Fruit fly (Drosophila melanogaster) whole organism, prepupa: ENCODE results near the gene Axs.

ENCODE experiments used
- CG10669 ChIP-seq: fragments of 200-800 bp; sonication (Bioruptor generic); optimal IDR thresholded peaks from 3 replicates; lab custom pipeline; 2018; ENCODE audit warnings: missing biosample characterization, mild to moderate bottlenecking, missing genetic modification characterization, moderate library complexity
- CG11294 ChIP-seq: fragments of 200-800 bp; sonication (Bioruptor generic); IDR thresholded peaks from 2 replicates; pipeline ENCODE4 v1.3.6; 2022; ENCODE audit warnings: missing biosample characterization, missing genetic modification characterization
- CG11902 ChIP-seq: fragments of 200-800 bp; sonication (Bioruptor generic); optimal IDR thresholded peaks from 3 replicates; lab custom pipeline; 2016; ENCODE audit warnings: missing biosample characterization, missing genetic modification characterization
- CG15336 ChIP-seq: fragments of 200-800 bp; sonication (Bioruptor generic); IDR thresholded peaks from 2 replicates; pipeline ENCODE4 v1.3.6; 2022; ENCODE audit warnings: missing biosample characterization, missing genetic modification characterization
- CG1621 ChIP-seq: fragments of 200-800 bp; sonication (Bioruptor generic); optimal IDR thresholded peaks from 3 replicates; lab custom pipeline; 2018; ENCODE audit warnings: missing biosample characterization, mild to moderate bottlenecking, missing genetic modification characterization
- CG3032 ChIP-seq: fragments of 200-800 bp; optimal IDR thresholded peaks from 2 replicates; lab custom pipeline; 2019; ENCODE audit warnings: missing biosample characterization, mild to moderate bottlenecking, missing genetic modification characterization, moderate library complexity
- CG31627 ChIP-seq: fragments of 200-800 bp; sonication (Bioruptor generic); optimal IDR thresholded peaks from 3 replicates; lab custom pipeline; 2016; ENCODE audit warnings: missing biosample characterization, missing genetic modification characterization
- CG3919 ChIP-seq: fragments of 200-800 bp; sonication (Bioruptor generic); optimal IDR thresholded peaks from 3 replicates; lab custom pipeline; 2016; ENCODE audit warnings: missing biosample characterization, missing genetic modification characterization
- CG6163 ChIP-seq: fragments of 200-800 bp; sonication (Bioruptor generic); IDR thresholded peaks from 3 replicates; pipeline ENCODE4 v1.3.6; 2022; ENCODE audit warnings: missing biosample characterization, missing genetic modification characterization
- CG6792 ChIP-seq: fragments of 200-800 bp; sonication (Bioruptor generic); optimal IDR thresholded peaks from 3 replicates; lab custom pipeline; 2016; ENCODE audit warnings: missing biosample characterization, missing genetic modification characterization
- CG6808 ChIP-seq: fragments of 200-800 bp; sonication (Bioruptor generic); optimal IDR thresholded peaks from 3 replicates; lab custom pipeline; 2017; ENCODE audit warnings: missing biosample characterization, missing genetic modification characterization, mild to moderate bottlenecking, moderate library complexity, missing genetic modification reagents
- CG7368 ChIP-seq: fragments of 200-800 bp; sonication (Bioruptor generic); optimal IDR thresholded peaks from 3 replicates; lab custom pipeline; 2016; ENCODE audit warnings: missing biosample characterization, missing genetic modification characterization
- CG8319 ChIP-seq: fragments of 200-800 bp; sonication (Bioruptor generic); optimal IDR thresholded peaks from 3 replicates; lab custom pipeline; 2016; ENCODE audit warnings: missing biosample characterization, missing genetic modification characterization
- CG9139 ChIP-seq: fragments of 200-800 bp; sonication (Bioruptor generic); optimal IDR thresholded peaks from 3 replicates; lab custom pipeline; 2017; ENCODE audit warnings: missing biosample characterization, mild to moderate bottlenecking, missing genetic modification characterization
- Eip78C ChIP-seq: fragments of 200-800 bp; sonication (Bioruptor generic); peaks from one replicate; lab custom pipeline; 2016; ENCODE audit warnings: missing biosample characterization, missing genetic modification characterization
- Eip93F ChIP-seq: fragments of 200-800 bp; sonication (Bioruptor generic); optimal IDR thresholded peaks from 2 replicates; lab custom pipeline; 2016; ENCODE audit warnings: missing biosample characterization, mild to moderate bottlenecking, missing genetic modification characterization
- Ets96B ChIP-seq: fragments of 200-800 bp; optimal IDR thresholded peaks from 2 replicates; lab custom pipeline; 2019; ENCODE audit warnings: missing biosample characterization, mild to moderate bottlenecking, missing genetic modification characterization, moderate library complexity
- Lpt ChIP-seq: fragments of 200-800 bp; sonication (Bioruptor generic); optimal IDR thresholded peaks from 3 replicates; lab custom pipeline; 2016; ENCODE audit warnings: missing biosample characterization, missing genetic modification characterization
- Met ChIP-seq: fragments of 200-800 bp; sonication (Bioruptor generic); optimal IDR thresholded peaks from 3 replicates; lab custom pipeline; 2016; ENCODE audit warnings: missing biosample characterization, missing genetic modification characterization
- OdsH ChIP-seq: fragments of 200-800 bp; sonication (Bioruptor generic); optimal IDR thresholded peaks from 3 replicates; lab custom pipeline; 2016; ENCODE audit warnings: missing biosample characterization, missing genetic modification characterization
- Smox ChIP-seq: fragments of 200-800 bp; sonication (Bioruptor generic); optimal IDR thresholded peaks from 3 replicates; lab custom pipeline; 2016; ENCODE audit warnings: missing biosample characterization, missing genetic modification characterization
- Sox102F ChIP-seq: fragments of 200-800 bp; sonication (Bioruptor generic); optimal IDR thresholded peaks from 2 replicates; lab custom pipeline; 2016; ENCODE audit warnings: missing biosample characterization, mild to moderate bottlenecking, missing genetic modification characterization
- Sox14 ChIP-seq: fragments of 200-800 bp; sonication (Bioruptor generic); optimal IDR thresholded peaks from 3 replicates; lab custom pipeline; 2016; ENCODE audit warnings: missing biosample characterization, missing genetic modification characterization
- achi ChIP-seq: fragments of 200-800 bp; sonication (Bioruptor generic); optimal IDR thresholded peaks from 3 replicates; lab custom pipeline; 2016; ENCODE audit warnings: missing biosample characterization, missing genetic modification characterization
- acj6 ChIP-seq: fragments of 200-800 bp; sonication (Bioruptor generic); optimal IDR thresholded peaks from 3 replicates; lab custom pipeline; 2016; ENCODE audit warnings: missing biosample characterization, missing genetic modification characterization
- cyc ChIP-seq: fragments of 200-800 bp; sonication (Bioruptor generic); optimal IDR thresholded peaks from 3 replicates; lab custom pipeline; 2016; ENCODE audit warnings: missing biosample characterization, missing genetic modification characterization
- dsx ChIP-seq: fragments of 200-800 bp; optimal IDR thresholded peaks from 3 replicates; lab custom pipeline; 2019; ENCODE audit warnings: missing biosample characterization, mild to moderate bottlenecking, missing genetic modification characterization, moderate library complexity; ENCODE audit not compliant: poor library complexity, severe bottlenecking
- esn ChIP-seq: fragments of 200-800 bp; sonication (Bioruptor generic); optimal IDR thresholded peaks from 2 replicates; lab custom pipeline; 2016; ENCODE audit warnings: missing biosample characterization, mild to moderate bottlenecking, missing genetic modification characterization, moderate library complexity
- fkh ChIP-seq: fragments of 200-800 bp; sonication (Bioruptor generic); optimal IDR thresholded peaks from 3 replicates; lab custom pipeline; 2017; ENCODE audit warnings: missing biosample characterization, mild to moderate bottlenecking, missing genetic modification characterization, moderate library complexity
- lz ChIP-seq: fragments of 200-800 bp; sonication (Bioruptor generic); optimal IDR thresholded peaks from 3 replicates; lab custom pipeline; 2016; ENCODE audit warnings: missing biosample characterization, missing genetic modification characterization
- net ChIP-seq: fragments of 200-800 bp; sonication (Bioruptor generic); optimal IDR thresholded peaks from 3 replicates; lab custom pipeline; 2016; ENCODE audit warnings: missing biosample characterization, missing genetic modification characterization
- pdm3 ChIP-seq: fragments of 200-800 bp; sonication (Bioruptor generic); optimal IDR thresholded peaks from 3 replicates; lab custom pipeline; 2016; ENCODE audit warnings: missing biosample characterization, missing genetic modification characterization
- salr ChIP-seq, 2 experiments: fragments of 200-800 bp; sonication (Bioruptor generic); optimal IDR thresholded peaks; 3 replicates each; lab custom pipeline; 2016 to 2018; ENCODE audit warnings: missing biosample characterization in 2 of 2, missing genetic modification characterization in 2 of 2, mild to moderate bottlenecking in 1 of 2
- spab ChIP-seq: fragments of 200-800 bp; sonication (Bioruptor generic); optimal IDR thresholded peaks from 2 replicates; lab custom pipeline; 2017; ENCODE audit warnings: missing biosample characterization, mild to moderate bottlenecking, missing genetic modification characterization, missing genetic modification reagents
- ss ChIP-seq, 2 experiments: fragments of 200-800 bp; sonication (Bioruptor generic); optimal IDR thresholded peaks; 2 replicates in 1 of 2; 3 replicates in 1 of 2; lab custom pipeline; 2017 to 2018; ENCODE audit warnings: mild to moderate bottlenecking in 2 of 2, missing biosample characterization in 2 of 2, missing genetic modification characterization in 2 of 2, moderate library complexity in 1 of 2
- svp ChIP-seq: fragments of 200-800 bp; sonication (Bioruptor generic); peaks from one replicate; lab custom pipeline; 2016; ENCODE audit warnings: missing biosample characterization, missing genetic modification characterization
- topi ChIP-seq: fragments of 200-800 bp; sonication (Bioruptor generic); optimal IDR thresholded peaks from 3 replicates; lab custom pipeline; 2016; ENCODE audit warnings: missing biosample characterization, missing genetic modification characterization
- vri ChIP-seq: fragments of 200-800 bp; sonication (Bioruptor generic); optimal IDR thresholded peaks from 3 replicates; lab custom pipeline; 2016; ENCODE audit warnings: missing biosample characterization, mild to moderate bottlenecking, missing genetic modification characterization

Gene Axs

DNA sequence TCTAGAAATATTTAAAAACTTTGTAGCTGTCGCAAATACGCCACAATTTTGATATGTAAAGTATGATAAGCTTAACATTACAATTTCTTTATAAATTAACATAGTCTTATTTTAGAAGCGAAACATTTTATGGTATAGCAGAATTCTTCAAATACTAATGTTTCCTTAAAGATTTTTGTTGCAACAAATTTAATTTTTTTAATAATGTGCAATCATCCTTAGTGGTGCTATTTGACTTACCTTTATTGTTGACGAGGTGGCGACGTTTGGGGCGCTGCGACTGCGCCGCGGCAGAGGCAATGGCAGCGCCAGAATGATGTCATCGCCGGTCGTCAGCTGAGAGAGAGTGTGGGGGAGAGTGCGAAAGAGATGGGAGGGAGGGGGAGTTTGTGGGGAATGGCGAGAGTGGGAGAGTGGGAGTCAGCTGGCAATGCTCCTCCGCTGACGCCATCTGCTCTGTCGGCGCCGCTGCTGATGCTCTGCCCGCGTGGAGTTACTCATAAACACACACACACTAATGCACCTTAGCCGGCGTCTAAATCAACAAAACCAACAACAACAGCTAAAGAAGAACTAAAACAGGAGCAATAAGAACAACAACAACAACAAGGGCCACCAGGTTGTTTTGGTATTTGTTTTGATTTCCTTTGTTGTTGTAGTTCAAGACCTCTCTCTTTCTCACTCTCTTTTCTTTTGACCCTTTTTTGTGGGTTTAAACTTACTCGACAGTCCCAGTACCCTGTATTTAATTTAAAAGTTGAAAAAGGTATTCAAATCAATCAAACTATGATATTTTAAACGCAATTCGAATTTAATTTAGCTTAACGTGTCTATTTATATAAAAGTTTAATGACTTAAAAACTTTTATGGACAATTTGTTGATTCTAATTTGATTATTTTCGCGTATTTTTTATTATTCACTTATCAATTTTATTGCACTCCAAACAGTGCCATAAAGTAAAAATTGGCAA is 39.8 kb upstream of the Axs start (continued):
- TF ChIP-seq esn (GFP tag; lab: Kevin White, UChicago) (peak; percentile 78), CG9139 (GFP tag; lab: Kevin White, UChicago) (peak; percentile 87), spab (GFP tag; lab: Kevin White, UChicago) (peak; percentile 59), Ets96B (tag; lab: Kevin White, UChicago) (peak; percentile 67), Lpt (GFP tag; lab: Kevin White, UChicago) (peak; percentile 5), OdsH (GFP tag; lab: Kevin White, UChicago) (peak; percentile 70), CG11294 (GFP tag; lab: Robert Waterston, UW) (peak; percentile 60; the same call in 1 of the 2 replicates), net (GFP tag; lab: Kevin White, UChicago) (peak; percentile 69), CG11902 (GFP tag; lab: Kevin White, UChicago) (no peak), cyc (GFP tag; lab: Kevin White, UChicago) (peak; percentile 50), pdm3 (GFP tag; lab: Kevin White, UChicago) (peak; percentile 79), CG6163 (GFP tag; lab: Robert Waterston, UW) (peak; percentile 57; the same call in 2 of the 3 replicates), vri (GFP tag; lab: Kevin White, UChicago) (peak; percentile 84), svp (GFP tag; lab: Kevin White, UChicago) (peak; percentile 72), CG3032 (tag; lab: Kevin White, UChicago) (peak; percentile 67), CG3919 (peak; percentile 45), ss (GFP tag; optimal IDR thresholded peaks at IDR 0.05; lab: Kevin White, UChicago) (peak; percentile 73 to 78), acj6 (GFP tag; lab: Kevin White, UChicago) (peak; percentile 65), Smox (GFP tag; lab: Kevin White, UChicago) (peak; percentile 75), Eip78C (GFP tag; lab: Kevin White, UChicago) (peak; percentile 84), salr (GFP tag; optimal IDR thresholded peaks at IDR 0.05; lab: Kevin White, UChicago) (peak; percentile 36 to 56), achi (peak; percentile 67), CG31627 (peak; percentile 76), CG6792 (GFP tag; lab: Kevin White, UChicago) (peak; percentile 67), CG7368 (GFP tag; lab: Kevin White, UChicago) (no peak), dsx (GFP tag; lab: Kevin White, UChicago) (no peak), lz (GFP tag; lab: Kevin White, UChicago) (peak; percentile 83), Eip93F (GFP tag; lab: Kevin White, UChicago) (no peak), CG10669 (GFP tag; lab: Kevin White, UChicago) (peak; percentile 38), fkh (GFP tag; lab: Kevin White, UChicago) (peak; percentile 26), CG1621 (tag; lab: Kevin White, UChicago) (peak; percentile 69), CG6808 (GFP tag; lab: Kevin White, UChicago) (peak; percentile 83), Sox14 (GFP tag; lab: Kevin White, UChicago) (peak; percentile 59), CG8319 (GFP tag; lab: Kevin White, UChicago) (peak; percentile 13), CG15336 (GFP tag; lab: Robert Waterston, UW) (peak; percentile 83), topi (GFP tag; lab: Kevin White, UChicago) (peak; percentile 73), Met (GFP tag; lab: Kevin White, UChicago) (peak; percentile 48), Sox102F (GFP tag; lab: Kevin White, UChicago) (peak; percentile 74)

DNA sequence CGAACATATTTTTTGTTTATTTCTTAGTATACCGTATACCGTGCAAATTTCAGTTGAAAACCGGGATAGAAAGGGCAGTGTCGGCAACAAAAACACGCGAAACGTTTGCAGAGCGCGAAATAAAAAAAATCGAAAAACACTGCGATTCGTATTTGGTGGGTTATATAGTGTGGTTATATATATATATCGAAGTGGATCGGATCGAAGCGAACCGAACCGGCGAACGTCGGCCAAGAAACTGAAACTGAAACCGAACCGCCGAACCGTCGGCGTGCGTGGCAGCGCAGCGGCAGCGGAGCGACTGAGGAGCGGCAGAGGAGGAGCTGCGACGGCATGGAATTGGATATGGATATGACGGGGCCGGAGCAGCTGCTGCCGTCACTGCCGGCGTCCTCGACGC is 37.5 kb upstream of the Axs start, which contains the start of the genes CG32572 and CG34325:
TSS of gene CG32572 (plus strand) at position 16 of the 400 bp plus-strand sequence.
TSS of gene CG34325 (minus strand) at position 244 of the 400 bp plus-strand sequence.
- TF ChIP-seq vri (GFP tag; lab: Kevin White, UChicago) (peak; percentile 21), Lpt (GFP tag; lab: Kevin White, UChicago) (no peak), svp (GFP tag; lab: Kevin White, UChicago) (peak; percentile 64)
- TF ChIP-seq, all 60 proteins: peak for 2
